Fruit fly (Drosophila melanogaster): ENCODE results near the gene CG7514.
A peak's percentile ranks its signal among the peaks of the same experiment; 100 is the strongest.

The CG7514 gene

DNA sequence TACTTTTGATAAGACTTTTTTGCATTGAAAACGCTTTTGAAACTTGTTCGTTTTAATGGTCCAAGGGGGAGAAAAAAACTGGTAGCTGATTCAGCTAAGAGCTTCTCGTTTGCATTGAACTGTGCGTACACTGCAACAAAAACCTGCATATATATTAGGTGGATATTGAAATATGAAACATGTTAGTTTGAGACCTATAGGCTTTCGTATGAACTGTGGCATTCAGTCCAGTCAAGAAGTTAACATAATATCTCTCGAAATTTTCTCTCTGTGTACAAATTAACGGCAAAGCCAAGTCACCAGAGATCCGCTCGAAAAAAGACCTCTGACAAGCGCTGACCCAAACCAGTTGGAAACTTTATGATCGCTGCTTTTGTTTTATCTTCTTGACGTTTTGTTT is 9.5 kb upstream of the CG7514 start (continued):
- TF ChIP-seq net (GFP tag; optimal IDR thresholded peaks at IDR 0.05) (peak; percentile 88), Sox15 (GFP tag; optimal IDR thresholded peaks at IDR 0.05) (peak; percentile 85), CG6854 (GFP tag; optimal IDR thresholded peaks at IDR 0.05) (peak; percentile 33), CG6808 (GFP tag; optimal IDR thresholded peaks at IDR 0.05) (peak; percentile 73), cyc (GFP tag; optimal IDR thresholded peaks at IDR 0.05) (peak; percentile 94), fd85E (GFP tag; optimal IDR thresholded peaks at IDR 0.05) (peak; percentile 77), CG31627 (GFP tag; optimal IDR thresholded peaks at IDR 0.05) (peak; percentile 94), Met (GFP tag; optimal IDR thresholded peaks at IDR 0.05) (peak; percentile 89), CG11902 (GFP tag; optimal IDR thresholded peaks at IDR 0.05) (peak; percentile 87), CG8119 (GFP tag; IDR thresholded peaks at IDR 0.05) (peak; percentile 88), spab (GFP tag; optimal IDR thresholded peaks at IDR 0.05) (peak; percentile 69), acj6 (GFP tag; optimal IDR thresholded peaks at IDR 0.05) (peak; percentile 92), pdm3 (GFP tag; optimal IDR thresholded peaks at IDR 0.05) (peak; percentile 91), Hr4 (GFP tag; optimal IDR thresholded peaks at IDR 0.05) (peak; percentile 91), Blimp-1 (GFP tag; optimal IDR thresholded peaks at IDR 0.05) (peak; percentile 64), fkh (GFP tag; optimal IDR thresholded peaks at IDR 0.05) (no peak), ss (GFP tag; optimal IDR thresholded peaks at IDR 0.05) (peak in 1 of 2 experiments; percentile 51), Lpt (GFP tag; optimal IDR thresholded peaks at IDR 0.05) (peak; percentile 81), CG6792 (GFP tag; optimal IDR thresholded peaks at IDR 0.05) (peak; percentile 86), CG10631 (GFP tag; optimal IDR thresholded peaks at IDR 0.05) (peak; percentile 70), eg (GFP tag; IDR thresholded peaks at IDR 0.05) (peak; percentile 92), Sox102F (GFP tag; optimal IDR thresholded peaks at IDR 0.05) (peak; percentile 90), CG10669 (GFP tag; optimal IDR thresholded peaks at IDR 0.05) (peak; percentile 78), lz (GFP tag; optimal IDR thresholded peaks at IDR 0.05) (peak; percentile 82), CG6276 (GFP tag; optimal IDR thresholded peaks at IDR 0.05) (peak; percentile 87), CG9139 (GFP tag; optimal IDR thresholded peaks at IDR 0.05) (peak; percentile 43), Eip93F (GFP tag; optimal IDR thresholded peaks at IDR 0.05) (no peak), Sox14 (GFP tag; optimal IDR thresholded peaks at IDR 0.05) (peak; percentile 87), fd59A (GFP tag; optimal IDR thresholded peaks at IDR 0.05) (peak; percentile 73), Eip78C (GFP tag) (peak; percentile 85), CG7368 (GFP tag; optimal IDR thresholded peaks at IDR 0.05) (peak; percentile 86), Eip75B (GFP tag; optimal IDR thresholded peaks at IDR 0.05) (peak; percentile 86), CG16779 (tag; optimal IDR thresholded peaks at IDR 0.05) (peak; percentile 36)

DNA sequence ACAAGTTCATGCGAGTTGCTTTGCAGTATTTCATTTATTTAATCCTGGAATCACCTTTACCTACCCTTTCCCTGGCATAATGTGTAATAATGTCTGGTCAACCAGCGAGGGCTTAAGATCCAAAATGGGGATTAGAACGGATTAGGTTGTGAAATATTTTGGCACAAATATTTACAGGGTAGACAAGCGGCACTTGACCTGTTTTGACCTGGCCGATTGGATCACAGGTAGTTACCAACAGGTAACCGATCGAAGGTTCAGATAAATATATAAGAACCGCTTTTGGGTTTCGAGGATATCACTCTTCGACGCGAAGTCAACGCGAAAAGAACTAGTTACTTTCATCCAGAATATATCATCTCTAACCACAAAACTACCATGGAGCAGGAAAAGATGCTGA is 8.7 kb upstream of the CG7514 start, which contains the start of gene CG13713:
TSS of gene CG13713 (plus strand) at position 301 of the 400 bp plus-strand sequence.
- TF ChIP-seq pdm3 (GFP tag; optimal IDR thresholded peaks at IDR 0.05): no peak
- TF ChIP-seq acj6 (GFP tag; optimal IDR thresholded peaks at IDR 0.05): no peak
- TF ChIP-seq net (GFP tag; optimal IDR thresholded peaks at IDR 0.05): no peak
- TF ChIP-seq CG9139 (GFP tag; optimal IDR thresholded peaks at IDR 0.05): no peak
- no peak for TF ChIP-seq Eip75B (GFP tag; optimal IDR thresholded peaks at IDR 0.05)
- TF ChIP-seq CG1621 (tag; optimal IDR thresholded peaks at IDR 0.05): no peak
- TF ChIP-seq ss (GFP tag; optimal IDR thresholded peaks at IDR 0.05): no peak
- TF ChIP-seq CG8319 (GFP tag; optimal IDR thresholded peaks at IDR 0.05): no peak
- no peak for TF ChIP-seq Sox14 (GFP tag; optimal IDR thresholded peaks at IDR 0.05)
- TF ChIP-seq eg (GFP tag; IDR thresholded peaks at IDR 0.05): no peak
- no peak for TF ChIP-seq Hr4 (GFP tag; optimal IDR thresholded peaks at IDR 0.05)
- no peak for TF ChIP-seq CG16779 (tag; optimal IDR thresholded peaks at IDR 0.05)
- TF ChIP-seq CG3919 (GFP tag; optimal IDR thresholded peaks at IDR 0.05): no peak
- TF ChIP-seq cyc (GFP tag; optimal IDR thresholded peaks at IDR 0.05): no peak

DNA sequence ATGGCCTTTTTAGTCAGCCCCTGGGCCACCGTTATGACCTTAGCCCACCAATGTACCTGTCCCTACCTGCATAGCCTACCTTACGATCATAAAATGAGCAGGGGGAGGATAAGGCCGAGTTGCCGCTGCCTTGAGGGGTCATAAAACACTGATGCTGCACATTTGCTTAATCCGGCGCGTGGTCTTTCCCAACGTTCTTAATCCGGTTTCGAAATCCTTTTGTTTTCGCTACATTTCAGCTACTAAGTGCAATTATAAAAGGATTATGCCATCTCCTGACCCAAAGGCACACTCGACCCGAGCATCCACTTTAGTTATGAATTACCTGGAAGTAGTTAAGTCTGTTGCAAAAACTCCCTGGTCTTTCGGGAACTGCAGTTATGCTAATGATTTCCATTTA is 7.8 kb upstream of the CG7514 start:
- TF ChIP-seq CG4318 (GFP tag; optimal IDR thresholded peaks at IDR 0.05) (no peak), cyc (GFP tag; optimal IDR thresholded peaks at IDR 0.05) (no peak), achi (GFP tag; optimal IDR thresholded peaks at IDR 0.05) (no peak), CG3919 (GFP tag; optimal IDR thresholded peaks at IDR 0.05) (no peak), CG3032 (tag; optimal IDR thresholded peaks at IDR 0.05) (no peak), Hr39 (GFP tag; optimal IDR thresholded peaks at IDR 0.05) (no peak), topi (GFP tag; optimal IDR thresholded peaks at IDR 0.05) (no peak)

Measured in whole organism, prepupa.